Worm (Caenorhabditis elegans): ENCODE results near the gene Y27F2A.6.
"Not testable (repeated sequence)": the region's sequence is repeated elsewhere in the genome, so short reads cannot be mapped to it uniquely, and the experiment has no call there.

The Y27F2A.6 gene

ce11 chrII:3183300-3183840 is at the start of gene Y27F2A.6, which contains the start of gene Y27F2A.8:
Gene Y27F2A.6, minus strand, starts transcription at chrII:3183400.
Gene Y27F2A.8, plus strand, starts transcription at chrII:3183790.
- TF ChIP-seq arid-1 (GFP tag; conservative IDR thresholded peaks at IDR 0.05); pqm-1 (tag; optimal IDR thresholded peaks at IDR 0.05); lin-39 (tag; optimal IDR thresholded peaks at IDR 0.05): not testable (repeated sequence)

DNA sequence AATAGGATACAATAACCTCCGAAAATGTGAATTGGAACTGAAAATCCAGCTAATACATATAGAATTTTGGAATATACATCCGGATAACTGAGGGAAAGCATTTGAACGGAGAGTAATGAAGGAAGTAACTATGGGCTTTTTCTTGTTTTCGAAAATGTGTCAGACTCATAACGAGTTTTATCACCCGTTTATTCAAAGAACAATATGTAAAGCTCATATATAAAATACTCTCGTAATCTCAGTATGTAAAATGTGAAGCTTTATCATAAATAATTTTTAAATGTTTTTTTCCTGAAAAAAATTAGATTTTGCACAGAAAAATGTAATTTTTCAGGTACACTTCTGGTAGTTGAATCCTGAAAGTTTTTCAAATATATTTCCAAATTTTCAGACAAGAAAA is 47.2 kb upstream of the Y27F2A.6 start, which contains the start of gene srh-297:
Gene srh-297 (minus strand): TSS at position 101 of the 400 bp plus-strand sequence.
- TF ChIP-seq gei-8 (GFP tag; optimal IDR thresholded peaks at IDR 0.05) = no peak
- no peak for TF ChIP-seq F49E8.2 (tag; optimal IDR thresholded peaks at IDR 0.05; ENCODE audit: borderline replicate concordance)
- no peak for TF ChIP-seq mxl-2 (GFP tag; conservative IDR thresholded peaks at IDR 0.05)

ce11 chrII:3225780-3226179 is 42.6 kb upstream of the Y27F2A.6 start, which contains the start of gene ZC239.17:
Gene ZC239.17, minus strand, starts transcription at chrII:3225880.
- TF ChIP-seq daf-12 (tag; optimal IDR thresholded peaks at IDR 0.05) = no peak
- TF ChIP-seq tag-97 (GFP tag; IDR thresholded peaks at IDR 0.05) = no peak
- TF ChIP-seq fos-1 (tag; optimal IDR thresholded peaks at IDR 0.05) = no peak
- no peak for TF ChIP-seq mes-2 (tag; optimal IDR thresholded peaks at IDR 0.05; ENCODE audit: poor library complexity, severe bottlenecking)
- TF ChIP-seq spr-1 (tag; optimal IDR thresholded peaks at IDR 0.05) = no peak
- no peak for TF ChIP-seq nhr-6 (tag; optimal IDR thresholded peaks at IDR 0.05)
- no peak for TF ChIP-seq nhr-11 (tag; optimal IDR thresholded peaks at IDR 0.05)
- no peak for TF ChIP-seq zag-1 (tag; optimal IDR thresholded peaks at IDR 0.05)
- no peak for TF ChIP-seq hif-1 (tag; optimal IDR thresholded peaks at IDR 0.05)
- no peak for TF ChIP-seq mep-1 (tag; optimal IDR thresholded peaks at IDR 0.05)
- no peak for TF ChIP-seq dmd-9 (GFP tag; IDR thresholded peaks at IDR 0.05)
- no peak for TF ChIP-seq hmg-1.1 (GFP tag; IDR thresholded peaks at IDR 0.05)
- TF ChIP-seq Y75B8A.6 (GFP tag; IDR thresholded peaks at IDR 0.05) = no peak
- no peak for TF ChIP-seq ZK546.5 (tag; optimal IDR thresholded peaks at IDR 0.05)
- no peak for TF ChIP-seq T20F7.1 (GFP tag; optimal IDR thresholded peaks at IDR 0.05)
- TF ChIP-seq dpl-1 (GFP tag; optimal IDR thresholded peaks at IDR 0.05) = no peak
- no peak for TF ChIP-seq arid-1 (GFP tag; conservative IDR thresholded peaks at IDR 0.05)
- no peak for TF ChIP-seq mxl-3 (GFP tag; optimal IDR thresholded peaks at IDR 0.05)
- TF ChIP-seq F10B5.3 (tag; optimal IDR thresholded peaks at IDR 0.05) = no peak
- no peak for TF ChIP-seq ceh-32 (tag; optimal IDR thresholded peaks at IDR 0.05; ENCODE audit: poor library complexity)

DNA sequence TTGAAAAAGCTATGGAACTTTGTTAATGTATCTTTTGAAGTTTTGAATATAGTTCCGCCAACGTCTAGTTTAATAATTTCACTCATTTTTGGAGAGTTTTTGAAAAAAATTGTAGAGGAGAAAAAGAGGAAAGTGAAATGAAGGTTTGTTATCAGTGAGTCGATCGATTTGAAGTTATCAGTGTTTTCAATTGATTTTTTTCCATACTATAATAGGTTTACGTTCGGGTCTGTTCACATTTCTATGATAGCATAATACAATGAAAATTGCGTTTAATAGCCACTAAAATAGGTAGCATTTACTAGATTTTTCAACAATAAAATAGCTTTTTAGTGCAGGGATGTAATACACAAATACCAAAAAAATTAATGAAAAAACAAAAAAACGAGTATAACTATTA is 42.0 kb upstream of the Y27F2A.6 start, which contains the start of gene ZC239.16:
Gene ZC239.16 (minus strand): TSS at position 120 of the 400 bp plus-strand sequence.
- TF ChIP-seq dve-1 (tag; optimal IDR thresholded peaks at IDR 0.05; ENCODE audit: insufficient read depth) (peak; percentile 23), ceh-20 (GFP tag; IDR thresholded peaks at IDR 0.05) (no peak), pqm-1 (tag; optimal IDR thresholded peaks at IDR 0.05) (peak; percentile 38), saeg-2 (GFP tag; IDR thresholded peaks at IDR 0.05) (no peak), dmd-6 (GFP tag; IDR thresholded peaks at IDR 0.05) (0 out of 2 replicates have a peak, but pooled peaks have one; percentile 8), ceh-82 (tag; optimal IDR thresholded peaks at IDR 0.05) (no peak), php-3 (GFP tag; IDR thresholded peaks at IDR 0.05) (peak; percentile 27; the same call in 1 of the 2 replicates), daf-16 (GFP tag; optimal IDR thresholded peaks at IDR 0.05) (no peak), daf-16 (tag; optimal IDR thresholded peaks at IDR 0.05) (peak; percentile 61), nhr-28 (tag; optimal IDR thresholded peaks at IDR 0.05) (peak; percentile 50)

DNA sequence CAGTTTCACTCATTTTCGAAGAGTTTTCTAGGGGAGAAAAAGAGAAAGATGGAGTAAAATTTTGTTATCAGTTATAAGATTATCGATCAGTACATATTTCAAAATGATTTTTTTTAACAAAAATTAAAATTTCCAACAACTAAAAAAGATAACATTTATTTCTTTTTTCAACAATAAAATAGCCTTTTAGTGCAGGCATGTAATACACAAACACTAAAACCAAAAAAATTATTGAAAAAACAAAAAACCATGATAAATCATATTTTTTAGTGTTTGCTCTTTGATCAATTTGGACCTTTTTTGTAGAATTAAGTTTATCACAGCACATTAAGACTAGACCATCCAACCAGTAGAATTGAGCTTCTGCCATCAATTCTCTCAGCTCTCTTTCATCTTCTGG is 41.4 kb upstream of the Y27F2A.6 start, which contains the start of gene ZC239.15:
Gene ZC239.15 (minus strand): TSS at position 101 of the 400 bp plus-strand sequence.
- TF ChIP-seq egl-43 (GFP tag; IDR thresholded peaks at IDR 0.05) (no peak), aha-1 (tag) (peak; percentile 16), daf-16 (GFP tag; optimal IDR thresholded peaks at IDR 0.05) (no peak), daf-16 (tag; optimal IDR thresholded peaks at IDR 0.05) (peak; percentile 2)

Measured in whole organism, L4 larva.